Worm (Caenorhabditis elegans) whole organism, early embryonic: ENCODE results near the gene nos-2.

Experiments
- aly-1 ChIP-seq: sonication (generic microtip); optimal IDR thresholded peaks from 2 replicates; lab custom pipeline; 2016; ENCODE audit warnings: missing genetic modification characterization, missing compliant biosample characterization
- ama-1 ChIP-seq: fragments of 150-350 bp; optimal IDR thresholded peaks from 2 replicates; lab custom pipeline; 2014
- pes-1 ChIP-seq: fragments of 200-800 bp; sonication (Bioruptor generic); IDR thresholded peaks from 2 replicates; pipeline ENCODE4 v1.3.6; 2022; ENCODE audit warnings: missing genetic modification reagents, missing genetic modification characterization, missing compliant biosample characterization
- scrt-1 ChIP-seq: fragments of 200-800 bp; sonication (Bioruptor generic); IDR thresholded peaks from 2 replicates; pipeline ENCODE4 v1.3.6; 2022; ENCODE audit warnings: missing genetic modification characterization, missing compliant biosample characterization
- tbx-11 ChIP-seq: fragments of 200-800 bp; sonication (Bioruptor generic); IDR thresholded peaks from 2 replicates; pipeline ENCODE4 v1.3.6; 2022; ENCODE audit warnings: missing genetic modification characterization, missing compliant biosample characterization

ce11 chrII:7061730-7062129, 3.7 kb upstream of the nos-2 start, which contains the start of gene acs-6:
- TF ChIP-seq pes-1 (no peak), aly-1 (tag; lab: Kevin White, UChicago) (no peak), ama-1 (lab: Kevin White, UChicago) (no peak), scrt-1 (GFP tag; lab: Robert Waterston, UW) (no peak), tbx-11 (GFP tag; lab: Robert Waterston, UW) (no peak)
